Fruit fly (Drosophila melanogaster): ENCODE measurements around the gene CG31659.

The CG31659 gene

dm6 chr2L:1402728-1403127 is 43.1 kb upstream of the CG31659 start (continued):
- TF ChIP-seq CG11398 (GFP tag; optimal IDR thresholded peaks at IDR 0.05) (no peak), CG2120 (GFP tag; optimal IDR thresholded peaks at IDR 0.05) (peak; percentile 18), pb (GFP tag; optimal IDR thresholded peaks at IDR 0.05) (no peak), az2 (GFP tag; optimal IDR thresholded peaks at IDR 0.05) (no peak), ro (GFP tag; IDR thresholded peaks at IDR 0.05) (no peak), CG18764 (GFP tag; optimal IDR thresholded peaks at IDR 0.05) (no peak), Sox100B (GFP tag; optimal IDR thresholded peaks at IDR 0.05) (no peak), CG10366 (GFP tag; IDR thresholded peaks at IDR 0.05) (peak; percentile 15; the same call in 1 of the 2 replicates), HLH4C (GFP tag; IDR thresholded peaks at IDR 0.05; ENCODE audit: partially characterized antibody) (no peak), Poxn (GFP tag; IDR thresholded peaks at IDR 0.05) (no peak), chm (GFP tag; IDR thresholded peaks at IDR 0.05) (no peak), cato (GFP tag; optimal IDR thresholded peaks at IDR 0.05; ENCODE audit: borderline replicate concordance) (no peak), wek (GFP tag; optimal IDR thresholded peaks at IDR 0.05) (no peak), crp (GFP tag; optimal IDR thresholded peaks at IDR 0.05) (no peak), dmrt99B (tag; optimal IDR thresholded peaks at IDR 0.05) (peak; percentile 0), fd102C (GFP tag; optimal IDR thresholded peaks at IDR 0.05) (no peak), CG16863 (GFP tag; optimal IDR thresholded peaks at IDR 0.05) (no peak), Hr51 (GFP tag; optimal IDR thresholded peaks at IDR 0.05) (no peak), CG14441 (GFP tag; IDR thresholded peaks at IDR 0.05) (peak; percentile 22; the same call in 1 of the 2 replicates), vnd (GFP tag; IDR thresholded peaks at IDR 0.05; ENCODE audit: partially characterized antibody) (no peak), CG11504 (tag; optimal IDR thresholded peaks at IDR 0.05) (peak; percentile 0), ewg (GFP tag; optimal IDR thresholded peaks at IDR 0.05) (no peak), ems (GFP tag; optimal IDR thresholded peaks at IDR 0.05) (no peak), Dfd (GFP tag; optimal IDR thresholded peaks at IDR 0.05) (no peak), ERR (GFP tag; optimal IDR thresholded peaks at IDR 0.05) (no peak), CG6813 (GFP tag; optimal IDR thresholded peaks at IDR 0.05) (no peak), Sox102F (GFP tag; optimal IDR thresholded peaks at IDR 0.05) (peak; percentile 1), odd (GFP tag; optimal IDR thresholded peaks at IDR 0.05) (no peak), CG3407 (GFP tag; optimal IDR thresholded peaks at IDR 0.05) (no peak), ac (GFP tag; optimal IDR thresholded peaks at IDR 0.05) (no peak), nom (GFP tag; optimal IDR thresholded peaks at IDR 0.05) (no peak), rib (GFP tag; IDR thresholded peaks at IDR 0.05) (no peak), jigr1 (GFP tag; IDR thresholded peaks at IDR 0.05) (no peak), D19A (tag; optimal IDR thresholded peaks at IDR 0.05) (no peak), CG11085 (GFP tag; IDR thresholded peaks at IDR 0.05) (no peak), CG16779 (GFP tag; IDR thresholded peaks at IDR 0.05) (no peak), CG2129 (GFP tag; IDR thresholded peaks at IDR 0.05; ENCODE audit: partially characterized antibody) (no peak), CoRest (tag; optimal IDR thresholded peaks at IDR 0.05) (no peak), CG14667 (GFP tag; IDR thresholded peaks at IDR 0.05) (no peak), CG32532 (GFP tag; IDR thresholded peaks at IDR 0.05) (peak; percentile 42; the same call in 1 of the 2 replicates), CG12942 (GFP tag; optimal IDR thresholded peaks at IDR 0.05) (no peak), Dbx (GFP tag; IDR thresholded peaks at IDR 0.05) (no peak), CG2678 (tag; optimal IDR thresholded peaks at IDR 0.05) (peak; percentile 0), CG13894 (tag; optimal IDR thresholded peaks at IDR 0.05) (no peak), scrt (GFP tag; optimal IDR thresholded peaks at IDR 0.05) (no peak), CG1603 (tag; optimal IDR thresholded peaks at IDR 0.05) (peak; percentile 4), Vsx1 (GFP tag; optimal IDR thresholded peaks at IDR 0.05) (no peak), Ets65A (GFP tag) (no peak), Oli (tag; optimal IDR thresholded peaks at IDR 0.05) (no peak), Max (GFP tag; optimal IDR thresholded peaks at IDR 0.05) (no peak), twi (tag; optimal IDR thresholded peaks at IDR 0.05) (peak; percentile 88)

All from whole organism, embryonic.